Worm (Caenorhabditis elegans) whole organism, midembryonic: ENCODE data around the gene F16H6.10.
A peak's percentile ranks its signal among the peaks of the same experiment; 100 is the strongest.

Experiments
- T22C8.4 ChIP-seq: fragments of 200-800 bp; sonication (Bioruptor generic); IDR thresholded peaks from 2 replicates; pipeline ENCODE4 v1.3.6; 2022; ENCODE audit warnings: missing genetic modification characterization, missing compliant biosample characterization
- cog-1 ChIP-seq: sonication (generic microtip); optimal IDR thresholded peaks from 2 replicates; lab custom pipeline; 2016; ENCODE audit warnings: missing genetic modification characterization, missing compliant biosample characterization
- flt-1 ChIP-seq: fragments of 200-800 bp; sonication (Bioruptor generic); IDR thresholded peaks from 2 replicates; pipeline ENCODE4 v1.3.6; 2022; ENCODE audit warnings: missing genetic modification characterization, missing compliant biosample characterization
- klf-2 ChIP-seq: fragments of 200-800 bp; sonication (Bioruptor generic); conservative IDR thresholded peaks from 2 replicates; pipeline ENCODE4 v1.3.6; 2022; ENCODE audit warnings: missing genetic modification reagents, missing genetic modification characterization, missing compliant biosample characterization
- med-1 ChIP-seq: sonication (generic microtip); optimal IDR thresholded peaks from 2 replicates; lab custom pipeline; 2017; ENCODE audit warnings: missing genetic modification characterization, mild to moderate bottlenecking, missing compliant biosample characterization, antibody characterized with exemption, missing genetic modification reagents; ENCODE audit not compliant: insufficient read depth
- ref-1 ChIP-seq: fragments of 200-800 bp; sonication (Bioruptor generic); conservative IDR thresholded peaks from 2 replicates; pipeline ENCODE4 v1.3.6; 2022; ENCODE audit warnings: missing genetic modification reagents, missing genetic modification characterization, missing compliant biosample characterization
- tab-1 ChIP-seq: fragments of 200-800 bp; sonication (Bioruptor generic); IDR thresholded peaks from 2 replicates; pipeline ENCODE4 v1.3.6; 2022; ENCODE audit warnings: missing genetic modification characterization, missing compliant biosample characterization
- ztf-23 ChIP-seq: fragments of 200-800 bp; sonication (Bioruptor generic); IDR thresholded peaks from 2 replicates; pipeline ENCODE4 v1.3.6; 2022; ENCODE audit warnings: missing genetic modification reagents, missing genetic modification characterization, missing compliant biosample characterization
- ztf-29 ChIP-seq: fragments of 200-800 bp; sonication (Bioruptor generic); IDR thresholded peaks from 2 replicates; pipeline ENCODE4 v1.3.6; 2022; ENCODE audit warnings: missing genetic modification reagents, missing genetic modification characterization, missing compliant biosample characterization

Gene F16H6.10

ce11 chrV:18198421-18198820 lies 25.8 kb downstream of the F16H6.10 start, which contains the start of gene F16H6.4:
Gene F16H6.4 (plus strand): TSS chrV:18198721.
- TF ChIP-seq T22C8.4, result no peak
- TF ChIP-seq ref-1 (GFP tag; lab: Robert Waterston, UW), result no peak
- no peak for TF ChIP-seq flt-1
- TF ChIP-seq ztf-29 (GFP tag; lab: Robert Waterston, UW), result no peak
- TF ChIP-seq tab-1 (GFP tag; lab: Robert Waterston, UW), result no peak

ce11 chrV:18195006-18195405 lies 29.2 kb downstream of the F16H6.10 start, which contains the start of gene F16H6.3:
Gene F16H6.3 (plus strand): TSS chrV:18195306.
- TF ChIP-seq tab-1 (GFP tag; lab: Robert Waterston, UW) (no peak), klf-2 (GFP tag; lab: Robert Waterston, UW) (no peak), med-1 (no peak), flt-1 (no peak), ztf-29 (GFP tag; lab: Robert Waterston, UW) (no peak), cog-1 (no peak), ztf-23 (GFP tag; lab: Robert Waterston, UW) (no peak), T22C8.4 (no peak), ref-1 (GFP tag; lab: Robert Waterston, UW) (no peak)

ce11 chrV:18191128-18191527 lies 33.1 kb downstream of the F16H6.10 start, which contains the start of gene clec-42:
Gene clec-42 (plus strand): TSS chrV:18191412.
- TF ChIP-seq tab-1 (GFP tag; lab: Robert Waterston, UW) (no peak), flt-1 (no peak), cog-1 (no peak), med-1 (no peak), ztf-29 (GFP tag; lab: Robert Waterston, UW) (no peak), ref-1 (GFP tag; lab: Robert Waterston, UW) (no peak), ztf-23 (GFP tag; lab: Robert Waterston, UW) (no peak), klf-2 (GFP tag; lab: Robert Waterston, UW) (no peak), T22C8.4 (no peak)

ce11 chrV:18189181-18189580 lies 35.1 kb downstream of the F16H6.10 start, which contains the start of gene clec-246:
Gene clec-246 (plus strand): TSS chrV:18189481.
- TF ChIP-seq ztf-23 (GFP tag; lab: Robert Waterston, UW) (no peak), ref-1 (GFP tag; lab: Robert Waterston, UW) (no peak), ztf-29 (GFP tag; lab: Robert Waterston, UW) (no peak), T22C8.4 (no peak), cog-1 (no peak), tab-1 (GFP tag; lab: Robert Waterston, UW) (no peak), med-1 (no peak), flt-1 (no peak), klf-2 (GFP tag; lab: Robert Waterston, UW) (no peak)

- TF ChIP-seq ztf-29 (GFP tag; lab: Robert Waterston, UW), result no peak
- TF ChIP-seq T22C8.4, result no peak
- TF ChIP-seq tab-1 (GFP tag; lab: Robert Waterston, UW), result no peak
- no peak for TF ChIP-seq ref-1 (GFP tag; lab: Robert Waterston, UW)
- TF ChIP-seq med-1, result no peak
- no peak for TF ChIP-seq ztf-23 (GFP tag; lab: Robert Waterston, UW)
Observed at ce11 chrV:18188328-18188727, 35.9 kb downstream of the F16H6.10 start, which contains the start of gene clec-245. Gene clec-245 (minus strand): TSS chrV:18188428.

- TF ChIP-seq T22C8.4 (no peak), cog-1 (no peak), ztf-23 (GFP tag; lab: Robert Waterston, UW) (no peak), flt-1 (no peak), ref-1 (GFP tag; lab: Robert Waterston, UW) (no peak), med-1 (no peak), ztf-29 (GFP tag; lab: Robert Waterston, UW) (no peak), tab-1 (GFP tag; lab: Robert Waterston, UW) (no peak), klf-2 (GFP tag; lab: Robert Waterston, UW) (no peak)
Observed at ce11 chrV:18184910-18185309, 39.3 kb downstream of the F16H6.10 start, which contains the start of gene C31G12.3. Gene C31G12.3 (plus strand): TSS chrV:18185210.

ce11 chrV:18179663-18180062 lies 44.6 kb downstream of the F16H6.10 start, which contains the start of gene C31G12.1:
Gene C31G12.1 (plus strand): TSS chrV:18179963.
- TF ChIP-seq ztf-23 (GFP tag; lab: Robert Waterston, UW) (no peak), flt-1 (no peak), klf-2 (GFP tag; lab: Robert Waterston, UW) (no peak), T22C8.4 (no peak), cog-1 (no peak), ztf-29 (GFP tag; lab: Robert Waterston, UW) (no peak), tab-1 (GFP tag; lab: Robert Waterston, UW) (no peak), ref-1 (GFP tag; lab: Robert Waterston, UW) (no peak), med-1 (no peak)

ce11 chrV:18178659-18179058 lies 45.6 kb downstream of the F16H6.10 start, which contains the start of gene C31G12.4:
Gene C31G12.4 (minus strand): TSS chrV:18178759.
- no peak for TF ChIP-seq T22C8.4
- TF ChIP-seq cog-1, result no peak
- TF ChIP-seq ztf-23 (GFP tag; lab: Robert Waterston, UW), result no peak
- TF ChIP-seq med-1, result no peak
- no peak for TF ChIP-seq klf-2 (GFP tag; lab: Robert Waterston, UW)
- no peak for TF ChIP-seq flt-1
- TF ChIP-seq ref-1 (GFP tag; lab: Robert Waterston, UW), result no peak
- TF ChIP-seq ztf-29 (GFP tag; lab: Robert Waterston, UW), result no peak
- no peak for TF ChIP-seq tab-1 (GFP tag; lab: Robert Waterston, UW)

ce11 chrV:18174951-18175350 lies 49.3 kb downstream of the F16H6.10 start:
- TF ChIP-seq T22C8.4 (0 out of 2 replicates have a peak, but pooled peaks have one; percentile 28), ztf-23 (GFP tag; lab: Robert Waterston, UW) (0 out of 2 replicates have a peak, but pooled peaks have one; percentile 47)
